Fruit fly (Drosophila melanogaster) whole organism, embryonic: ENCODE measurements around the gene Trpgamma.

ENCODE experiments used
- ATbp ChIP-seq: fragments of 200-800 bp; sonication (Bioruptor generic); optimal IDR thresholded peaks from 2 replicates; lab custom pipeline; 2017; ENCODE audit warnings: missing biosample characterization, mild to moderate bottlenecking, missing genetic modification characterization, missing genetic modification reagents
- Adf1 ChIP-seq: fragments of 200-800 bp; sonication (Bioruptor generic); IDR thresholded peaks from 2 replicates; pipeline ENCODE4 v1.3.6; 2022; ENCODE audit warnings: missing biosample characterization, missing genetic modification characterization
- Atf6 ChIP-seq: fragments of 200-800 bp; sonication (Bioruptor generic); IDR thresholded peaks from 2 replicates; pipeline ENCODE4 v1.3.6; 2022; ENCODE audit warnings: missing biosample characterization, missing genetic modification characterization
- CG10209 ChIP-seq: fragments of 200-800 bp; sonication (Bioruptor generic); optimal IDR thresholded peaks from 3 replicates; lab custom pipeline; 2017; ENCODE audit warnings: missing biosample characterization, mild to moderate bottlenecking, missing genetic modification characterization, missing genetic modification reagents
- CG10543 ChIP-seq: fragments of 200-800 bp; sonication (Bioruptor generic); optimal IDR thresholded peaks from 3 replicates; lab custom pipeline; 2017; ENCODE audit warnings: missing biosample characterization, mild to moderate bottlenecking, missing genetic modification characterization, moderate library complexity
- CG11093 ChIP-seq: fragments of 200-800 bp; sonication (Bioruptor generic); IDR thresholded peaks from 3 replicates; pipeline ENCODE4 v1.3.6; 2022; ENCODE audit warnings: missing biosample characterization, missing genetic modification characterization
- CG11456 ChIP-seq: fragments of 200-800 bp; sonication (Bioruptor generic); IDR thresholded peaks from 3 replicates; pipeline ENCODE4 v1.3.6; 2022; ENCODE audit warnings: missing biosample characterization, missing genetic modification characterization
- CG13287 ChIP-seq: fragments of 200-800 bp; sonication (Bioruptor generic); IDR thresholded peaks from 2 replicates; pipeline ENCODE4 v1.3.6; 2022; ENCODE audit warnings: missing biosample characterization, missing genetic modification characterization; ENCODE audit not compliant: partially characterized antibody
- CG14710 ChIP-seq: fragments of 200-800 bp; sonication (Bioruptor generic); optimal IDR thresholded peaks from 3 replicates; lab custom pipeline; 2019; ENCODE audit warnings: missing biosample characterization, mild to moderate bottlenecking, missing genetic modification characterization, moderate library complexity
- CG16779 ChIP-seq: fragments of 200-800 bp; sonication (Bioruptor generic); IDR thresholded peaks from 2 replicates; pipeline ENCODE4 v1.3.6; 2022; ENCODE audit warnings: missing biosample characterization, missing genetic modification characterization
- CG31441 ChIP-seq: fragments of 200-800 bp; sonication (Bioruptor generic); IDR thresholded peaks from 2 replicates; pipeline ENCODE4 v1.3.6; 2022; ENCODE audit warnings: missing biosample characterization, missing genetic modification characterization
- CG3163 ChIP-seq: fragments of 200-800 bp; sonication (Bioruptor generic); optimal IDR thresholded peaks from 3 replicates; lab custom pipeline; 2016; ENCODE audit warnings: missing biosample characterization, missing genetic modification characterization
- CG32767 ChIP-seq: fragments of 200-800 bp; sonication (Bioruptor generic); IDR thresholded peaks from 2 replicates; pipeline ENCODE4 v1.3.6; 2022; ENCODE audit warnings: missing biosample characterization, missing genetic modification characterization
- CG33557 ChIP-seq: fragments of 200-800 bp; sonication (Bioruptor generic); optimal IDR thresholded peaks from 2 replicates; lab custom pipeline; 2019; ENCODE audit warnings: missing biosample characterization, mild to moderate bottlenecking, missing genetic modification characterization, moderate library complexity
- CG4360 ChIP-seq: fragments of 200-800 bp; sonication (Bioruptor generic); IDR thresholded peaks from 2 replicates; pipeline ENCODE4 v1.3.6; 2022; ENCODE audit warnings: missing biosample characterization, missing genetic modification characterization
- CG4424 ChIP-seq: fragments of 200-800 bp; sonication (Bioruptor generic); optimal IDR thresholded peaks from 3 replicates; lab custom pipeline; 2016; ENCODE audit warnings: missing biosample characterization, missing genetic modification characterization
- CG4707 ChIP-seq: fragments of 200-800 bp; sonication (Bioruptor generic); optimal IDR thresholded peaks from 2 replicates; lab custom pipeline; 2018; ENCODE audit warnings: missing biosample characterization, mild to moderate bottlenecking, missing genetic modification characterization, moderate library complexity
- CG6654 ChIP-seq: fragments of 200-800 bp; sonication (Bioruptor generic); optimal IDR thresholded peaks from 2 replicates; lab custom pipeline; 2017; ENCODE audit warnings: missing biosample characterization, mild to moderate bottlenecking, missing genetic modification characterization
- CG7271 ChIP-seq: fragments of 200-800 bp; sonication (Bioruptor generic); optimal IDR thresholded peaks from 2 replicates; lab custom pipeline; 2018; ENCODE audit warnings: missing biosample characterization, mild to moderate bottlenecking, missing genetic modification characterization, moderate library complexity
- CG8388 ChIP-seq: fragments of 200-800 bp; sonication (Bioruptor generic); optimal IDR thresholded peaks from 2 replicates; lab custom pipeline; 2019; ENCODE audit warnings: missing biosample characterization, mild to moderate bottlenecking, missing genetic modification characterization, moderate library complexity
- CG8944 ChIP-seq: fragments of 200-800 bp; sonication (Bioruptor generic); optimal IDR thresholded peaks from 3 replicates; lab custom pipeline; 2016; ENCODE audit warnings: missing biosample characterization, missing genetic modification characterization
- D ChIP-seq, 2 experiments: fragments of 200-800 bp in 1 of 2; fragments of >200 bp in 1 of 2; sonication (Bioruptor generic) in 1 of 2; optimal IDR thresholded peaks; 2 replicates in 1 of 2; 3 replicates in 1 of 2; lab custom pipeline; 2017; ENCODE audit warnings: mild to moderate bottlenecking in 1 of 2, missing biosample characterization in 1 of 2, missing genetic modification characterization in 1 of 2, missing genetic modification reagents in 1 of 2
- Dbx ChIP-seq: fragments of 200-800 bp; sonication (Bioruptor generic); IDR thresholded peaks from 3 replicates; pipeline ENCODE4 v1.3.6; 2022; ENCODE audit warnings: missing biosample characterization, missing genetic modification characterization
- Dll ChIP-seq: fragments of 200-800 bp; sonication (Bioruptor generic); IDR thresholded peaks from 4 replicates; pipeline ENCODE4 v1.3.6; 2022; ENCODE audit warnings: missing biosample characterization, missing genetic modification characterization; ENCODE audit not compliant: partially characterized antibody
- Dref ChIP-seq: fragments of 200-800 bp; sonication (Bioruptor generic); IDR thresholded peaks from 2 replicates; pipeline ENCODE4 v1.3.6; 2022; ENCODE audit warnings: missing biosample characterization, missing genetic modification characterization
- Elba2 ChIP-seq: fragments of 200-800 bp; sonication (Bioruptor generic); optimal IDR thresholded peaks from 3 replicates; lab custom pipeline; 2016; ENCODE audit warnings: missing biosample characterization, missing genetic modification characterization
- Ets97D ChIP-seq: fragments of 200-800 bp; sonication (Bioruptor generic); optimal IDR thresholded peaks from 3 replicates; lab custom pipeline; 2016; ENCODE audit warnings: missing biosample characterization, missing genetic modification characterization
- Fer3 ChIP-seq: fragments of 200-800 bp; sonication (Bioruptor generic); optimal IDR thresholded peaks from 2 replicates; lab custom pipeline; 2018; ENCODE audit warnings: missing biosample characterization, mild to moderate bottlenecking, missing genetic modification characterization, moderate library complexity
- HHEX ChIP-seq: fragments of 200-800 bp; sonication (Bioruptor generic); optimal IDR thresholded peaks from 3 replicates; lab custom pipeline; 2017; ENCODE audit warnings: missing biosample characterization, mild to moderate bottlenecking, missing genetic modification characterization, missing genetic modification reagents
- Hey ChIP-seq: fragments of 200-800 bp; sonication (Bioruptor generic); optimal IDR thresholded peaks from 3 replicates; lab custom pipeline; 2018; ENCODE audit warnings: missing biosample characterization, mild to moderate bottlenecking, missing genetic modification characterization
- HmgZ ChIP-seq: fragments of 200-800 bp; sonication (Bioruptor generic); optimal IDR thresholded peaks from 2 replicates; lab custom pipeline; 2018; ENCODE audit warnings: missing biosample characterization, mild to moderate bottlenecking, missing genetic modification characterization
- Hr3 ChIP-seq: fragments of 200-800 bp; sonication (Bioruptor generic); optimal IDR thresholded peaks from 3 replicates; lab custom pipeline; 2016; ENCODE audit warnings: missing biosample characterization, missing genetic modification characterization
- NfI ChIP-seq: fragments of 200-800 bp; sonication (Bioruptor generic); optimal IDR thresholded peaks from 3 replicates; lab custom pipeline; 2018; ENCODE audit warnings: missing biosample characterization, mild to moderate bottlenecking, missing genetic modification characterization, moderate library complexity
- Sox102F ChIP-seq: fragments of 200-800 bp; sonication (Bioruptor generic); optimal IDR thresholded peaks from 2 replicates; lab custom pipeline; 2018; ENCODE audit warnings: missing biosample characterization, mild to moderate bottlenecking, missing genetic modification characterization, moderate library complexity
- Tbp ChIP-seq: fragments of >200 bp; optimal IDR thresholded peaks from 2 replicates; lab custom pipeline; 2018; ENCODE audit warnings: missing biosample characterization, missing genetic modification characterization
- Xrp1 ChIP-seq: fragments of 200-800 bp; sonication (Bioruptor generic); IDR thresholded peaks from 2 replicates; pipeline ENCODE4 v1.3.6; 2022; ENCODE audit warnings: missing biosample characterization, missing genetic modification characterization
- YL-1 ChIP-seq: fragments of 200-800 bp; sonication (Bioruptor generic); optimal IDR thresholded peaks from 3 replicates; lab custom pipeline; 2017; ENCODE audit warnings: missing biosample characterization, mild to moderate bottlenecking, missing genetic modification characterization
- ato ChIP-seq: fragments of 200-800 bp; sonication (Bioruptor generic); IDR thresholded peaks from 2 replicates; pipeline ENCODE4 v1.3.6; 2022; ENCODE audit warnings: missing biosample characterization, missing genetic modification characterization; ENCODE audit not compliant: partially characterized antibody
- az2 ChIP-seq: fragments of 200-800 bp; sonication (Bioruptor generic); optimal IDR thresholded peaks from 3 replicates; lab custom pipeline; 2016; ENCODE audit warnings: missing biosample characterization, missing genetic modification characterization
- dimm ChIP-seq: fragments of 200-800 bp; sonication (Bioruptor generic); IDR thresholded peaks from 2 replicates; pipeline ENCODE4 v1.3.6; 2022; ENCODE audit warnings: missing biosample characterization, missing genetic modification characterization
- eyg ChIP-seq: fragments of 200-800 bp; sonication (Bioruptor generic); optimal IDR thresholded peaks from 3 replicates; lab custom pipeline; 2016; ENCODE audit warnings: missing biosample characterization, missing genetic modification characterization
- fd64A ChIP-seq: fragments of 200-800 bp; sonication (Bioruptor generic); optimal IDR thresholded peaks from 3 replicates; lab custom pipeline; 2018; ENCODE audit warnings: missing biosample characterization, mild to moderate bottlenecking, missing genetic modification characterization
- her ChIP-seq: fragments of 200-800 bp; sonication (Bioruptor generic); optimal IDR thresholded peaks from 2 replicates; lab custom pipeline; 2016; ENCODE audit warnings: missing biosample characterization, missing genetic modification characterization
- ind ChIP-seq: fragments of 200-800 bp; sonication (Bioruptor generic); optimal IDR thresholded peaks from 3 replicates; lab custom pipeline; 2016; ENCODE audit warnings: missing biosample characterization, missing genetic modification characterization
- nerfin-2 ChIP-seq: fragments of 200-800 bp; sonication (Bioruptor generic); IDR thresholded peaks from 2 replicates; pipeline ENCODE4 v1.3.6; 2022; ENCODE audit warnings: missing biosample characterization, missing genetic modification characterization; ENCODE audit not compliant: partially characterized antibody
- otp ChIP-seq: fragments of 200-800 bp; sonication (Bioruptor generic); IDR thresholded peaks from 3 replicates; pipeline ENCODE4, ENCODE4 v1.3.6; 2022; ENCODE audit warnings: missing biosample characterization, missing genetic modification characterization
- p53 ChIP-seq: fragments of 200-800 bp; sonication (Bioruptor generic); optimal IDR thresholded peaks from 2 replicates; lab custom pipeline; 2016; ENCODE audit warnings: missing biosample characterization, missing genetic modification characterization
- sens ChIP-seq: fragments of 200-800 bp; sonication (Bioruptor generic); peaks from one replicate; lab custom pipeline; 2016; ENCODE audit warnings: missing biosample characterization, missing genetic modification characterization
- seq ChIP-seq: fragments of 200-800 bp; sonication (Bioruptor generic); IDR thresholded peaks from 2 replicates; pipeline ENCODE4 v1.3.6; 2022; ENCODE audit warnings: missing biosample characterization, missing genetic modification characterization
- so ChIP-seq: fragments of 200-800 bp; sonication (Bioruptor generic); IDR thresholded peaks from 3 replicates; pipeline ENCODE4 v1.3.6; 2022; ENCODE audit warnings: missing biosample characterization, missing genetic modification characterization
- vfl ChIP-seq: fragments of 200-800 bp; sonication (Bioruptor generic); optimal IDR thresholded peaks from 2 replicates; lab custom pipeline; 2016; ENCODE audit warnings: missing biosample characterization, missing genetic modification characterization

The Trpgamma gene

DNA sequence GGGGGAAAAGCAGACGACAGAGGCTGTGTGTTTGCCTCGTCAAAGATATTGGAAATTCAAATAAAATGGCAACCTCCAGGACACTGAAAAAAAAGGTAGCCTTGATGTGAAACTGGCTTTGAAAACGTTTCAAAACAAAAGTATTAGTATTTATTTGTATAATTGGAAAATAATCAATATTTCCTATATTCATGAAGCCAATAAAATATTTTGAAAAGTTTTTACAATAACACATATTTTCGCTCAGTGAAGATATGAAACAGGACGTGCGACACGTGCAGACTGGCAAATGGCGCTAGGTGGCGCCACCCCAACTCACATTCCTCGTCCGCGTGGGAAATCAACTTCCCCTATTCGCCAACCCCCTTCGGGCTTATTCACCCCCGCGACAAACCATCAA, 28.7 kb downstream of the Trpgamma start (continued):
- TF ChIP-seq CG4707 (no peak), CG31441 (peak; percentile 71), Hey (tag; lab: Kevin White, UChicago) (peak; percentile 44), az2 (GFP tag; lab: Kevin White, UChicago) (no peak), Elba2 (no peak), YL-1 (no peak), ATbp (GFP tag; lab: Kevin White, UChicago) (peak; percentile 38), NfI (peak; percentile 51), CG3163 (GFP tag; lab: Kevin White, UChicago) (no peak), Atf6 (peak; percentile 60), HmgZ (tag; lab: Kevin White, UChicago) (no peak), sens (GFP tag; lab: Kevin White, UChicago) (peak; percentile 70), so (GFP tag; lab: Robert Waterston, UW) (no peak), CG7271 (no peak), CG11093 (no peak), CG16779 (GFP tag; lab: Robert Waterston, UW) (no peak), CG32767 (no peak), p53 (no peak), seq (peak; percentile 33; the same call in 1 of the 2 replicates), Adf1 (GFP tag; lab: Robert Waterston, UW) (0 out of 2 replicates have a peak, but pooled peaks have one; percentile 11), otp (GFP tag; lab: Robert Waterston, UW) (0 out of 3 replicates have a peak, but pooled peaks have one; percentile 9), Tbp (no peak), Dbx (GFP tag; lab: Robert Waterston, UW) (peak; percentile 60), CG6654 (GFP tag; lab: Kevin White, UChicago) (no peak), CG11456 (no peak), CG8388 (GFP tag; lab: Kevin White, UChicago) (peak; percentile 21), D (optimal IDR thresholded peaks at IDR 0.05; lab: Kevin White, UChicago) (no peak), D (GFP tag; optimal IDR thresholded peaks at IDR 0.05; lab: Kevin White, UChicago) (no peak), Dll (GFP tag; lab: Robert Waterston, UW) (no peak), CG33557 (no peak), Xrp1 (peak; percentile 72), eyg (GFP tag; lab: Kevin White, UChicago) (no peak), CG13287 (GFP tag; lab: Robert Waterston, UW) (no peak), vfl (GFP tag; lab: Kevin White, UChicago) (no peak), CG8944 (GFP tag; lab: Kevin White, UChicago) (no peak), Hr3 (GFP tag; lab: Kevin White, UChicago) (peak; percentile 34), CG10209 (GFP tag; lab: Kevin White, UChicago) (peak; percentile 49), ind (GFP tag; lab: Kevin White, UChicago) (peak; percentile 51), CG10543 (GFP tag; lab: Kevin White, UChicago) (no peak), CG4360 (no peak), CG4424 (GFP tag; lab: Kevin White, UChicago) (peak; percentile 47), Fer3 (tag; lab: Kevin White, UChicago) (peak; percentile 60), CG14710 (tag; lab: Kevin White, UChicago) (no peak), Sox102F (peak; percentile 58), dimm (no peak), nerfin-2 (GFP tag; lab: Robert Waterston, UW) (no peak), Ets97D (no peak), her (GFP tag; lab: Kevin White, UChicago) (no peak), fd64A (GFP tag; lab: Kevin White, UChicago) (no peak), HHEX (GFP tag; lab: Kevin White, UChicago) (peak; percentile 57), ato (GFP tag; lab: Robert Waterston, UW) (no peak), Dref (GFP tag; lab: Robert Waterston, UW) (no peak)
